Worm (Caenorhabditis elegans) whole organism, young adult: Measurements from ENCODE around the gene Y49F6B.14.

Experiments
- B0336.3 ChIP-seq: fragments of 200-800 bp; sonication (Bioruptor generic); IDR thresholded peaks from 2 replicates; pipeline ENCODE4 v1.3.6; 2022; ENCODE audit warnings: missing genetic modification characterization, missing compliant biosample characterization
- F10E7.11 ChIP-seq: sonication (generic microtip); optimal IDR thresholded peaks from 2 replicates; lab custom pipeline; 2017; ENCODE audit warnings: mild to moderate bottlenecking, missing genetic modification characterization, moderate library complexity, missing compliant biosample characterization
- F39B2.1 ChIP-seq: fragments of 200-800 bp; sonication (Bioruptor generic); IDR thresholded peaks from 2 replicates; pipeline ENCODE4 v1.3.6; 2022; ENCODE audit warnings: missing genetic modification reagents, missing genetic modification characterization, missing compliant biosample characterization
- T07F8.4 ChIP-seq: sonication (generic microtip); optimal IDR thresholded peaks from 2 replicates; lab custom pipeline; 2016; ENCODE audit warnings: mild to moderate bottlenecking, missing genetic modification characterization, moderate library complexity, missing compliant biosample characterization
- Y53G8AR.9 ChIP-seq: fragments of 200-800 bp; sonication (Bioruptor generic); conservative IDR thresholded peaks from 2 replicates; pipeline ENCODE4 v1.3.6; 2022; ENCODE audit warnings: missing genetic modification reagents, missing genetic modification characterization, missing compliant biosample characterization
- Y67H2A.10 ChIP-seq: fragments of 200-800 bp; sonication (Bioruptor generic); conservative IDR thresholded peaks from 2 replicates; pipeline ENCODE4 v1.3.6; 2022; ENCODE audit warnings: missing genetic modification reagents, missing genetic modification characterization, missing compliant biosample characterization
- ZK185.1 ChIP-seq: sonication (generic microtip); optimal IDR thresholded peaks from 2 replicates; lab custom pipeline; 2016; ENCODE audit warnings: mild to moderate bottlenecking, missing genetic modification characterization, missing compliant biosample characterization; ENCODE audit not compliant: poor library complexity, severe bottlenecking
- attf-5 ChIP-seq: fragments of 200-800 bp; sonication (Bioruptor generic); optimal IDR thresholded peaks from 2 replicates; lab custom pipeline; 2018; ENCODE audit warnings: mild to moderate bottlenecking, missing genetic modification characterization, missing compliant biosample characterization
- attf-6 ChIP-seq: fragments of 200-800 bp; sonication (Bioruptor generic); IDR thresholded peaks from 2 replicates; pipeline ENCODE4 v1.3.6; 2022; ENCODE audit warnings: missing genetic modification reagents, missing genetic modification characterization, missing compliant biosample characterization
- ceh-100 ChIP-seq: fragments of 200-800 bp; sonication (Bioruptor generic); IDR thresholded peaks from 2 replicates; pipeline ENCODE4 v1.3.6; 2022; ENCODE audit warnings: missing genetic modification reagents, missing genetic modification characterization, missing compliant biosample characterization
- dox-1 ChIP-seq: fragments of 200-800 bp; sonication (Bioruptor generic); IDR thresholded peaks from 2 replicates; pipeline ENCODE4 v1.3.6; 2022; ENCODE audit warnings: missing genetic modification reagents, missing genetic modification characterization, missing compliant biosample characterization
- dpff-1 ChIP-seq: sonication (generic microtip); optimal IDR thresholded peaks from 2 replicates; lab custom pipeline; 2017; ENCODE audit warnings: mild to moderate bottlenecking, missing genetic modification characterization, missing compliant biosample characterization
- egl-44 ChIP-seq: fragments of 200-800 bp; sonication (Bioruptor generic); IDR thresholded peaks from 2 replicates; pipeline ENCODE4 v1.3.6; 2022; ENCODE audit warnings: missing genetic modification reagents, missing genetic modification characterization, missing compliant biosample characterization
- fkh-3 ChIP-seq: sonication (generic microtip); optimal IDR thresholded peaks from 2 replicates; lab custom pipeline; 2016; ENCODE audit warnings: mild to moderate bottlenecking, missing genetic modification characterization, missing compliant biosample characterization
- hmg-1.2 ChIP-seq: fragments of 200-800 bp; sonication (Bioruptor generic); IDR thresholded peaks from 2 replicates; pipeline ENCODE4 v1.3.6; 2022; ENCODE audit warnings: missing genetic modification reagents, missing genetic modification characterization, missing compliant biosample characterization
- hsf-1 ChIP-seq: fragments of 200-800 bp; sonication (Bioruptor generic); IDR thresholded peaks from 2 replicates; pipeline ENCODE4 v1.3.6; 2022; ENCODE audit warnings: missing genetic modification reagents, missing genetic modification characterization, missing compliant biosample characterization
- lag-1 ChIP-seq: fragments of 200-800 bp; sonication (Bioruptor generic); IDR thresholded peaks from 2 replicates; pipeline ENCODE4 v1.3.6; 2022; ENCODE audit warnings: missing genetic modification reagents, missing genetic modification characterization, missing compliant biosample characterization
- lin-26 ChIP-seq: fragments of 200-800 bp; sonication (Bioruptor generic); IDR thresholded peaks from 2 replicates; pipeline ENCODE4 v1.3.6; 2022; ENCODE audit warnings: missing genetic modification reagents, missing genetic modification characterization, missing compliant biosample characterization
- lsl-1 ChIP-seq: fragments of 200-800 bp; sonication (Bioruptor generic); optimal IDR thresholded peaks from 2 replicates; lab custom pipeline; 2018; ENCODE audit warnings: mild to moderate bottlenecking, missing genetic modification characterization, moderate library complexity, missing compliant biosample characterization
- madf-3 ChIP-seq: fragments of 200-800 bp; sonication (Bioruptor generic); IDR thresholded peaks from 2 replicates; pipeline ENCODE4 v1.3.6; 2022; ENCODE audit warnings: missing genetic modification reagents, missing genetic modification characterization, missing compliant biosample characterization
- madf-8 ChIP-seq: fragments of 200-800 bp; sonication (Bioruptor generic); conservative IDR thresholded peaks from 2 replicates; pipeline ENCODE4 v1.3.6; 2022; ENCODE audit warnings: missing genetic modification reagents, missing genetic modification characterization, missing compliant biosample characterization
- mcd-1 ChIP-seq: fragments of 200-800 bp; sonication (Bioruptor generic); IDR thresholded peaks from 2 replicates; pipeline ENCODE4 v1.3.6; 2022; ENCODE audit warnings: missing genetic modification reagents, missing genetic modification characterization, missing compliant biosample characterization
- nfya-2 ChIP-seq: fragments of 200-800 bp; sonication (Bioruptor generic); IDR thresholded peaks from 2 replicates; pipeline ENCODE4 v1.3.6; 2022; ENCODE audit warnings: missing genetic modification reagents, missing genetic modification characterization, missing compliant biosample characterization
- nfyb-1 ChIP-seq: fragments of 200-800 bp; sonication (Bioruptor generic); IDR thresholded peaks from 2 replicates; pipeline ENCODE4 v1.3.6; 2022; ENCODE audit warnings: missing genetic modification reagents, missing genetic modification characterization, missing compliant biosample characterization
- nhr-120 ChIP-seq: fragments of 200-800 bp; sonication (Bioruptor generic); IDR thresholded peaks from 2 replicates; pipeline ENCODE4 v1.3.6; 2022; ENCODE audit warnings: missing genetic modification characterization, missing compliant biosample characterization
- nhr-80 ChIP-seq: sonication (generic microtip); optimal IDR thresholded peaks from 2 replicates; lab custom pipeline; 2016; ENCODE audit warnings: missing genetic modification characterization, missing compliant biosample characterization
- pbrm-1 ChIP-seq: fragments of 200-800 bp; sonication (Bioruptor generic); IDR thresholded peaks from 2 replicates; pipeline ENCODE4 v1.3.6; 2022; ENCODE audit warnings: missing genetic modification reagents, missing genetic modification characterization, missing compliant biosample characterization
- pha-4 ChIP-seq: fragments of 150-350 bp; sonication (generic microtip); optimal IDR thresholded peaks from 2 replicates; lab custom pipeline; 2014; ENCODE audit warnings: missing biosample characterization, missing genetic modification reagents, missing genetic modification characterization
- rcor-1 ChIP-seq: fragments of 200-800 bp; sonication (Bioruptor generic); IDR thresholded peaks from 2 replicates; pipeline ENCODE4 v1.3.6; 2022; ENCODE audit warnings: missing genetic modification reagents, missing genetic modification characterization, missing compliant biosample characterization
- sea-2 ChIP-seq: fragments of 200-800 bp; sonication (Bioruptor generic); IDR thresholded peaks from 2 replicates; pipeline ENCODE4 v1.3.6; 2022; ENCODE audit warnings: missing genetic modification characterization, missing compliant biosample characterization
- sptf-2 ChIP-seq: fragments of 200-800 bp; sonication (Bioruptor generic); optimal IDR thresholded peaks from 2 replicates; lab custom pipeline; 2018; ENCODE audit warnings: mild to moderate bottlenecking, missing genetic modification characterization, missing compliant biosample characterization
- tbx-9 ChIP-seq: sonication (generic microtip); optimal IDR thresholded peaks from 2 replicates; lab custom pipeline; 2016; ENCODE audit warnings: borderline replicate concordance, missing genetic modification characterization, inconsistent platforms, missing compliant biosample characterization
- xnd-1 ChIP-seq: sonication (generic microtip); optimal IDR thresholded peaks from 2 replicates; lab custom pipeline; 2016; ENCODE audit warnings: missing genotype, missing genetic modification reagents, missing genetic modification characterization, missing compliant biosample characterization
- ztf-26 ChIP-seq: sonication (generic microtip); optimal IDR thresholded peaks from 2 replicates; lab custom pipeline; 2017; ENCODE audit warnings: missing genetic modification characterization, missing compliant biosample characterization
- ztf-3 ChIP-seq: fragments of 200-800 bp; sonication (Bioruptor generic); optimal IDR thresholded peaks from 2 replicates; lab custom pipeline; 2018; ENCODE audit warnings: mild to moderate bottlenecking, missing genetic modification characterization, missing compliant biosample characterization
- ztf-6 ChIP-seq: fragments of 200-800 bp; sonication (Bioruptor generic); IDR thresholded peaks from 2 replicates; pipeline ENCODE4 v1.3.6; 2022; ENCODE audit warnings: missing genetic modification reagents, missing genetic modification characterization, missing compliant biosample characterization

The Y49F6B.14 gene

DNA sequence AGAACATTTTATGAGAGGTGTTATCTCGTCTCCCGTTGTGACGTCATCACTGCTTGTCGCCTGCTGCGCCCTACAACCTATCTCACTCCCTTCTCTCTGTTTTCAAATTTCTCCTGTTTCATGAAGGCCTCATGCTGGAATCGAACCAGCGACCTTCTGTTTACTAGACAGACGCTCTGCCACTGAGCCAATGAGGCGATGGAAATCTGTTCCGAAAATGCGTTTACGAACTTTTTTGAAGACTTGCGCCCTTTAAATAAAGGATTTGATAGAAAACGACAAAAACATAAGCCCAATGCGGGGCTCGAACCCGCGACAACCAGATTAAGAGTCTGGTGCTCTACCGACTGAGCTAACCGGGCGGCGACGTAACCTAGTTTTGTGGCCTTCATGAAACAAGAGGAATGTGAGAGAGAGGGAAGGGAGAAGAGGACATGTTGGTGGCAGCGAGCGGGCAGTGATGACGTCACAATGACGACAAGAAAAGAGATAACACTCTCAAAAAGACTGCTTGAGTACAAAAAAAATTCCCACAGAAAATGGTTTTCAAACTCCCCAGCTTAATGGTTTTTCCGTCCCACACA, 3.8 kb upstream of the Y49F6B.14 start, which contains the start of gene clec-126 (continued):
- TF ChIP-seq lin-26 = peak; percentile 87
- TF ChIP-seq tbx-9 = no peak
- peak; percentile 80 for TF ChIP-seq attf-5 (GFP tag; lab: Kevin White, UChicago)
- TF ChIP-seq T07F8.4 (tag; lab: Kevin White, UChicago) = peak; percentile 90
- peak; percentile 79 for TF ChIP-seq pbrm-1 (GFP tag; lab: Robert Waterston, UW)
- TF ChIP-seq ztf-6 = peak; percentile 80
- peak; percentile 66 for TF ChIP-seq lsl-1 (GFP tag; lab: Kevin White, UChicago)
- peak; percentile 26 for TF ChIP-seq xnd-1 (tag; lab: Kevin White, UChicago)
- no peak for TF ChIP-seq sea-2
- peak; percentile 11 for TF ChIP-seq pha-4 (tag; lab: Kevin White, UChicago)
- no peak for TF ChIP-seq attf-6 (GFP tag; lab: Robert Waterston, UW)
- TF ChIP-seq dpff-1 (tag; lab: Kevin White, UChicago) = no peak
- TF ChIP-seq nhr-80 = peak; percentile 69
- no peak for TF ChIP-seq F39B2.1 (GFP tag; lab: Robert Waterston, UW)
- no peak for TF ChIP-seq nfya-2 (GFP tag; lab: Robert Waterston, UW)
- TF ChIP-seq sptf-2 (GFP tag; lab: Kevin White, UChicago) = peak; percentile 28
- TF ChIP-seq ZK185.1 (tag; lab: Kevin White, UChicago) = peak; percentile 62
- peak; percentile 73 for TF ChIP-seq egl-44
- TF ChIP-seq hsf-1 (GFP tag; lab: Robert Waterston, UW) = 0 out of 2 replicates have a peak, but pooled peaks have one; percentile 33

DNA sequence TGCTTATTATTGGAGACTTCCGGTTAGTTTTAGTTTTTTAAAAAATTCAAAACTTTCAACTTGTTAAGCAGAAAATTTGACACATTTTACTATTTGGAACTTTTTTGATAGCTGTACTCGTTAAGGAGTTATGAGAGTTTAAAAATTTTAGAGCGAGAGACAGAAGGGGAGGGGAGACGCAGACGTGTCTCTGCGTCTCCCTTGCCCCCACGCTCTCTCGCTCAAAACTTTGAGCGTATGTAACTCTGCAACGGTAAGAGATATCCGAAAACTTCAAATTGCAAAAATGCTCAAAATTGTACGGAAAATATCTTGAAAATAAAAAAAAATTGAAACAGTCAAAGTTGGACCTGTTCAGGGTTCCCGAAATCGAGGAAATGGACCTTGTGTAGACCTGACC, 891 bp upstream of the Y49F6B.14 start:
- TF ChIP-seq hmg-1.2 (GFP tag; lab: Robert Waterston, UW) = peak; percentile 90
- TF ChIP-seq fkh-3 (tag; lab: Kevin White, UChicago) = no peak
- TF ChIP-seq, all 124 proteins: peak for 1

DNA sequence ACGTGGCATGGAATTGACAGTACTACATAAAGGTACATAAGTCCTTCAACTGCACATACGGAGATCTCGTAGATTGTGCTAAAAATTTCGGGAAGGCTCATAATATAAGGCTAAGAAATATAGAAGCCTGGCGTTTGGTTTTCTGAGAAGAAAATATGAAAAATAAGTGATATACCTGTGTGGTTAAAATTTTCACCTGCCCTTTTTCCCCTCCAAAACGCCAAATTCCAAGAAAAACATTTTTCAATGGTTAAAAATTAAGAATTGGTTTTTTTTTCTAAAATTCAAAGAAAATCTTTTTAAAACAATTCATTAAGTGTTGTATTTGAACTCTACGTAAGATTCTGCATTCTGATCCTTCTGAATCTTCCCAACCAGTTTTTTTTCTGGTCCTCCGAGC, 653 bp downstream of the Y49F6B.14 start, which contains the start of gene srz-5:
Gene srz-5, minus strand, starts transcription at position 101 of the 400 bp plus-strand sequence.
- TF ChIP-seq Y53G8AR.9 (GFP tag; lab: Robert Waterston, UW) = no peak
- TF ChIP-seq ztf-3 (GFP tag; lab: Kevin White, UChicago) = no peak
- no peak for TF ChIP-seq Y67H2A.10
- no peak for TF ChIP-seq nhr-120 (GFP tag; lab: Robert Waterston, UW)
- no peak for TF ChIP-seq B0336.3 (GFP tag; lab: Robert Waterston, UW)
- no peak for TF ChIP-seq F10E7.11 (tag; lab: Kevin White, UChicago)
- no peak for TF ChIP-seq nfyb-1 (GFP tag; lab: Robert Waterston, UW)
- TF ChIP-seq madf-8 (GFP tag; lab: Robert Waterston, UW) = no peak
- TF ChIP-seq ceh-100 (GFP tag; lab: Robert Waterston, UW) = no peak
- TF ChIP-seq dox-1 (GFP tag; lab: Robert Waterston, UW) = no peak
- no peak for TF ChIP-seq madf-3 (GFP tag; lab: Robert Waterston, UW)
- no peak for TF ChIP-seq lag-1 (GFP tag; lab: Robert Waterston, UW)
- no peak for TF ChIP-seq mcd-1 (GFP tag; lab: Robert Waterston, UW)
- no peak for TF ChIP-seq ztf-26 (tag; lab: Kevin White, UChicago)
- TF ChIP-seq rcor-1 (GFP tag; lab: Robert Waterston, UW) = no peak
- TF ChIP-seq, all 124 proteins: peak for 0
